Worm (Caenorhabditis elegans) whole organism, early embryonic: ENCODE measurements around the gene lmtr-3.

ENCODE experiments used
- F13C5.2 ChIP-seq: sonication (generic microtip); optimal IDR thresholded peaks from 2 replicates; lab custom pipeline; 2017; ENCODE audit warnings: mild to moderate bottlenecking, missing genetic modification characterization, inconsistent platforms, missing compliant biosample characterization
- aly-1 ChIP-seq: sonication (generic microtip); optimal IDR thresholded peaks from 2 replicates; lab custom pipeline; 2016; ENCODE audit warnings: missing genetic modification characterization, missing compliant biosample characterization
- ama-1 ChIP-seq: fragments of 150-350 bp; optimal IDR thresholded peaks from 2 replicates; lab custom pipeline; 2014
- ceh-36 ChIP-seq: sonication (generic microtip); optimal IDR thresholded peaks from 2 replicates; lab custom pipeline; 2016; ENCODE audit warnings: missing genetic modification characterization, inconsistent platforms, missing compliant biosample characterization
- ets-7 ChIP-seq: sonication (generic microtip); optimal IDR thresholded peaks from 2 replicates; lab custom pipeline; 2016; ENCODE audit warnings: missing genotype, missing genetic modification characterization, missing compliant biosample characterization
- flt-1 ChIP-seq: fragments of 200-800 bp; sonication (Bioruptor generic); IDR thresholded peaks from 2 replicates; pipeline ENCODE4 v1.3.6; 2022; ENCODE audit warnings: missing genetic modification characterization, missing compliant biosample characterization
- hmg-4 ChIP-seq: fragments of 200-800 bp; sonication (Bioruptor generic); optimal IDR thresholded peaks from 2 replicates; lab custom pipeline; 2018; ENCODE audit warnings: mild to moderate bottlenecking, missing genetic modification characterization, missing compliant biosample characterization
- pes-1 ChIP-seq: fragments of 200-800 bp; sonication (Bioruptor generic); IDR thresholded peaks from 2 replicates; pipeline ENCODE4 v1.3.6; 2022; ENCODE audit warnings: missing genetic modification reagents, missing genetic modification characterization, missing compliant biosample characterization
- scrt-1 ChIP-seq: fragments of 200-800 bp; sonication (Bioruptor generic); IDR thresholded peaks from 2 replicates; pipeline ENCODE4 v1.3.6; 2022; ENCODE audit warnings: missing genetic modification characterization, missing compliant biosample characterization
- tbx-11 ChIP-seq: fragments of 200-800 bp; sonication (Bioruptor generic); IDR thresholded peaks from 2 replicates; pipeline ENCODE4 v1.3.6; 2022; ENCODE audit warnings: missing genetic modification characterization, missing compliant biosample characterization
- tbx-37 ChIP-seq: fragments of 200-800 bp; sonication (Bioruptor generic); conservative IDR thresholded peaks from 2 replicates; pipeline ENCODE4 v1.3.6; 2022; ENCODE audit warnings: missing genetic modification reagents, missing genetic modification characterization, missing compliant biosample characterization
- tra-4 ChIP-seq: sonication (generic microtip); optimal IDR thresholded peaks from 2 replicates; lab custom pipeline; 2017; ENCODE audit warnings: missing genetic modification characterization, missing compliant biosample characterization

ce11 chrV:11164475-11164874, 40.5 kb downstream of the lmtr-3 start, which contains the start of gene srg-40:
- TF ChIP-seq ama-1 (lab: Kevin White, UChicago) (no peak), ets-7 (tag; lab: Kevin White, UChicago) (no peak), tbx-11 (GFP tag; lab: Robert Waterston, UW) (no peak), pes-1 (GFP tag; lab: Robert Waterston, UW) (no peak), ceh-36 (no peak), scrt-1 (GFP tag; lab: Robert Waterston, UW) (no peak), hmg-4 (GFP tag; lab: Kevin White, UChicago) (no peak), tra-4 (no peak), flt-1 (GFP tag; lab: Robert Waterston, UW) (no peak), F13C5.2 (tag; lab: Kevin White, UChicago) (no peak), tbx-37 (GFP tag; lab: Robert Waterston, UW) (no peak), aly-1 (tag; lab: Kevin White, UChicago) (no peak)
